Worm (Caenorhabditis elegans) whole organism, L1 larva: ENCODE results near the gene C26F1.3.

ENCODE experiments used
- C16A3.4 ChIP-seq: fragments of 150-350 bp; optimal IDR thresholded peaks from 2 replicates; lab custom pipeline; 2014; ENCODE audit warnings: missing biosample characterization, missing genetic modification characterization
- C34B4.2 ChIP-seq: sonication (generic microtip); optimal IDR thresholded peaks from 2 replicates; lab custom pipeline; 2017; ENCODE audit warnings: mild to moderate bottlenecking, missing genetic modification characterization, missing compliant biosample characterization
- F16B12.6 ChIP-seq: fragments of 150-350 bp; optimal IDR thresholded peaks from 2 replicates; lab custom pipeline; 2014; ENCODE audit warnings: missing biosample characterization, missing genetic modification characterization
- aha-1 ChIP-seq: fragments of 150-350 bp; optimal IDR thresholded peaks from 2 replicates; lab custom pipeline; 2014; ENCODE audit warnings: missing biosample characterization, missing genetic modification characterization
- alr-1 ChIP-seq: fragments of 200-800 bp; sonication (Bioruptor generic); optimal IDR thresholded peaks from 2 replicates; lab custom pipeline; 2018; ENCODE audit warnings: borderline replicate concordance, mild to moderate bottlenecking, missing genetic modification characterization, missing compliant biosample characterization
- aly-2 ChIP-seq: fragments of 150-350 bp; optimal IDR thresholded peaks from 2 replicates; lab custom pipeline; 2014; ENCODE audit warnings: missing biosample characterization, missing genetic modification characterization
- ama-1 ChIP-seq: fragments of 150-350 bp; optimal IDR thresholded peaks from 2 replicates; lab custom pipeline; 2014
- blmp-1 ChIP-seq: fragments of 150-350 bp; optimal IDR thresholded peaks from 2 replicates; lab custom pipeline; 2014; ENCODE audit warnings: missing biosample characterization, missing genetic modification characterization
- ceh-63 ChIP-seq: fragments of 200-800 bp; sonication (Bioruptor generic); optimal IDR thresholded peaks from 2 replicates; lab custom pipeline; 2018; ENCODE audit warnings: mild to moderate bottlenecking, missing genetic modification characterization, missing compliant biosample characterization
- ceh-88 ChIP-seq: fragments of 200-800 bp; sonication (Bioruptor generic); IDR thresholded peaks from 2 replicates; pipeline ENCODE4 v1.3.6; 2022; ENCODE audit warnings: missing genetic modification characterization, missing compliant biosample characterization
- dpl-1 ChIP-seq, 3 experiments: fragments of 150-350 bp in 2 of 3; sonication (generic microtip) in 1 of 3; optimal IDR thresholded peaks; 2 replicates each; lab custom pipeline; 2014 to 2017; ENCODE audit warnings: missing biosample characterization in 3 of 3, missing genetic modification characterization in 3 of 3, missing genetic modification reagents in 3 of 3
- dsc-1 ChIP-seq: sonication (generic microtip); optimal IDR thresholded peaks from 2 replicates; lab custom pipeline; 2016; ENCODE audit warnings: mild to moderate bottlenecking, missing genetic modification characterization, missing compliant biosample characterization
- efl-3 ChIP-seq: fragments of 200-800 bp; sonication (Bioruptor generic); optimal IDR thresholded peaks from 2 replicates; lab custom pipeline; 2018; ENCODE audit warnings: mild to moderate bottlenecking, missing genetic modification characterization, missing compliant biosample characterization
- egl-27 ChIP-seq, 2 experiments: fragments of 150-350 bp in 1 of 2; sonication (generic microtip); optimal IDR thresholded peaks; 3 replicates each; lab custom pipeline; 2017 to 2018; ENCODE audit warnings: missing biosample characterization in 2 of 2, missing genetic modification characterization in 2 of 2, missing genetic modification reagents in 2 of 2
- elt-2 ChIP-seq: sonication (generic microtip); optimal IDR thresholded peaks from 2 replicates; lab custom pipeline; 2016; ENCODE audit warnings: missing genetic modification characterization, mild to moderate bottlenecking, inconsistent platforms, missing compliant biosample characterization, missing genetic modification reagents
- ets-5 ChIP-seq: fragments of 200-800 bp; sonication (Bioruptor generic); IDR thresholded peaks from 2 replicates; pipeline ENCODE4 v1.3.6; 2022; ENCODE audit warnings: missing genetic modification characterization, missing compliant biosample characterization
- fkh-10 ChIP-seq: sonication (generic microtip); optimal IDR thresholded peaks from 2 replicates; lab custom pipeline; 2017; ENCODE audit warnings: missing biosample characterization, missing genetic modification reagents, missing genetic modification characterization
- fkh-8 ChIP-seq: sonication (generic microtip); optimal IDR thresholded peaks from 2 replicates; lab custom pipeline; 2016; ENCODE audit warnings: mild to moderate bottlenecking, missing genetic modification characterization, missing compliant biosample characterization
- fos-1 ChIP-seq: fragments of 150-350 bp; optimal IDR thresholded peaks from 2 replicates; lab custom pipeline; 2014; ENCODE audit warnings: missing biosample characterization, missing genetic modification characterization
- grh-1 ChIP-seq: fragments of 200-800 bp; sonication (Bioruptor generic); IDR thresholded peaks from 2 replicates; pipeline ENCODE4 v1.3.6; 2022; ENCODE audit warnings: missing genetic modification reagents, missing genetic modification characterization, missing compliant biosample characterization
- hlh-17 ChIP-seq: fragments of 200-800 bp; sonication (Bioruptor generic); optimal IDR thresholded peaks from 2 replicates; lab custom pipeline; 2018; ENCODE audit warnings: missing genetic modification characterization, mild to moderate bottlenecking, missing compliant biosample characterization, moderate library complexity, borderline replicate concordance
- isw-1 ChIP-seq: fragments of 200-800 bp; sonication (Bioruptor generic); IDR thresholded peaks from 2 replicates; pipeline ENCODE4 v1.3.6; 2022; ENCODE audit warnings: missing genetic modification characterization, missing compliant biosample characterization
- jun-1 ChIP-seq: fragments of 150-350 bp; optimal IDR thresholded peaks from 2 replicates; lab custom pipeline; 2014; ENCODE audit warnings: missing biosample characterization, missing genetic modification reagents, missing genetic modification characterization
- lin-13 ChIP-seq: fragments of 150-350 bp; optimal IDR thresholded peaks from 2 replicates; lab custom pipeline; 2014; ENCODE audit warnings: missing biosample characterization, missing genetic modification reagents, missing genetic modification characterization
- lin-14 ChIP-seq: fragments of 200-800 bp; sonication (Bioruptor generic); optimal IDR thresholded peaks from 2 replicates; lab custom pipeline; 2018; ENCODE audit warnings: mild to moderate bottlenecking, missing genetic modification characterization, moderate library complexity, missing compliant biosample characterization
- lin-35 ChIP-seq, 2 experiments: fragments of 150-350 bp; optimal IDR thresholded peaks; 2 replicates each; lab custom pipeline; 2014; ENCODE audit warnings: missing biosample characterization in 2 of 2, missing genetic modification characterization in 2 of 2, missing genetic modification reagents in 2 of 2
- lir-3 ChIP-seq: sonication (generic microtip); optimal IDR thresholded peaks from 2 replicates; lab custom pipeline; 2016; ENCODE audit warnings: mild to moderate bottlenecking, missing genetic modification characterization, moderate library complexity, missing compliant biosample characterization; ENCODE audit not compliant: poor library complexity
- mab-9 ChIP-seq: fragments of 200-800 bp; sonication (Bioruptor generic); IDR thresholded peaks from 2 replicates; pipeline ENCODE4 v1.3.6; 2022; ENCODE audit warnings: missing genetic modification reagents, missing genetic modification characterization, missing compliant biosample characterization
- mef-2 ChIP-seq: fragments of 150-350 bp; optimal IDR thresholded peaks from 2 replicates; lab custom pipeline; 2014; ENCODE audit warnings: missing biosample characterization, missing genetic modification characterization
- mep-1 ChIP-seq: fragments of 150-350 bp; optimal IDR thresholded peaks from 2 replicates; lab custom pipeline; 2014; ENCODE audit warnings: missing biosample characterization, missing genetic modification characterization
- nhr-20 ChIP-seq: sonication (generic microtip); optimal IDR thresholded peaks from 2 replicates; lab custom pipeline; 2016; ENCODE audit warnings: mild to moderate bottlenecking, missing genetic modification characterization, missing compliant biosample characterization
- nhr-237 ChIP-seq: fragments of 150-350 bp; optimal IDR thresholded peaks from 2 replicates; lab custom pipeline; 2014; ENCODE audit warnings: missing biosample characterization, missing genetic modification characterization
- nhr-84 ChIP-seq: sonication (generic microtip); optimal IDR thresholded peaks from 2 replicates; lab custom pipeline; 2017; ENCODE audit warnings: missing biosample characterization, missing genetic modification characterization
- nhr-90 ChIP-seq: sonication (generic microtip); optimal IDR thresholded peaks from 2 replicates; lab custom pipeline; 2016; ENCODE audit warnings: mild to moderate bottlenecking, missing genetic modification characterization, missing compliant biosample characterization; ENCODE audit not compliant: poor library complexity
- pag-3 ChIP-seq: sonication (generic microtip); optimal IDR thresholded peaks from 2 replicates; lab custom pipeline; 2017; ENCODE audit warnings: missing genetic modification characterization, mild to moderate bottlenecking, missing compliant biosample characterization, antibody characterized with exemption, borderline replicate concordance; ENCODE audit not compliant: insufficient read depth
- pax-3 ChIP-seq: fragments of 200-800 bp; sonication (Bioruptor generic); optimal IDR thresholded peaks from 2 replicates; lab custom pipeline; 2018; ENCODE audit warnings: mild to moderate bottlenecking, missing genetic modification characterization, moderate library complexity, missing compliant biosample characterization
- rnt-1 ChIP-seq: sonication (generic microtip); optimal IDR thresholded peaks from 2 replicates; lab custom pipeline; 2016; ENCODE audit warnings: mild to moderate bottlenecking, missing genetic modification characterization, moderate library complexity, missing compliant biosample characterization
- snpc-4 ChIP-seq: fragments of 150-350 bp; optimal IDR thresholded peaks from 2 replicates; lab custom pipeline; 2014; ENCODE audit warnings: missing biosample characterization, missing genetic modification characterization
- sox-4 ChIP-seq: sonication (generic microtip); optimal IDR thresholded peaks from 2 replicates; lab custom pipeline; 2016; ENCODE audit warnings: missing genetic modification characterization, missing compliant biosample characterization
- unc-30 ChIP-seq: sonication (generic microtip); optimal IDR thresholded peaks from 2 replicates; lab custom pipeline; 2017; ENCODE audit warnings: missing biosample characterization, missing genetic modification characterization
- unc-86 ChIP-seq: sonication (generic microtip); optimal IDR thresholded peaks from 2 replicates; lab custom pipeline; 2016; ENCODE audit warnings: missing genetic modification characterization, missing compliant biosample characterization
- zag-1 ChIP-seq: fragments of 150-350 bp; optimal IDR thresholded peaks from 2 replicates; lab custom pipeline; 2014; ENCODE audit warnings: missing biosample characterization, missing genetic modification characterization
- zip-4 ChIP-seq: fragments of 200-800 bp; sonication (Bioruptor generic); optimal IDR thresholded peaks from 2 replicates; lab custom pipeline; 2018; ENCODE audit warnings: mild to moderate bottlenecking, missing genetic modification characterization, moderate library complexity, missing compliant biosample characterization
- ztf-11 ChIP-seq, 2 experiments: sonication (generic microtip); optimal IDR thresholded peaks; 2 replicates each; lab custom pipeline; 2016 to 2017; ENCODE audit warnings: missing genetic modification characterization in 2 of 2, missing biosample characterization in 1 of 2, missing compliant biosample characterization in 1 of 2

Gene C26F1.3

ce11 chrV:7793067-7793466 lies 16.0 kb downstream of the C26F1.3 start, which contains the start of gene flp-21:
Gene flp-21, plus strand, starts transcription at chrV:7793367.
- no peak for TF ChIP-seq unc-30 (tag; lab: Kevin White, UChicago)
- TF ChIP-seq ets-5 (GFP tag; lab: Robert Waterston, UW) = no peak
- TF ChIP-seq ztf-11 (tag; optimal IDR thresholded peaks at IDR 0.05; lab: Kevin White, UChicago) = no peak
- TF ChIP-seq ama-1 (lab: Kevin White, UChicago) = no peak
- no peak for TF ChIP-seq efl-3 (GFP tag; lab: Kevin White, UChicago)
- no peak for TF ChIP-seq lin-13 (GFP tag; lab: Kevin White, UChicago)
- TF ChIP-seq snpc-4 (tag; lab: Kevin White, UChicago) = no peak
- no peak for TF ChIP-seq lir-3 (tag; lab: Kevin White, UChicago)
- no peak for TF ChIP-seq nhr-90 (tag; lab: Kevin White, UChicago)
- TF ChIP-seq elt-2 (tag; lab: Kevin White, UChicago) = no peak
- no peak for TF ChIP-seq lin-35 (GFP tag; optimal IDR thresholded peaks at IDR 0.05; lab: Kevin White, UChicago)
- TF ChIP-seq blmp-1 (tag; lab: Kevin White, UChicago) = no peak
- TF ChIP-seq zag-1 = no peak
- TF ChIP-seq mef-2 (tag; lab: Kevin White, UChicago) = no peak
- TF ChIP-seq hlh-17 (GFP tag; lab: Kevin White, UChicago) = no peak
- TF ChIP-seq aha-1 (tag; lab: Kevin White, UChicago) = no peak
- no peak for TF ChIP-seq fos-1 (tag; lab: Kevin White, UChicago)
- TF ChIP-seq pag-3 (tag; lab: Kevin White, UChicago) = no peak
- TF ChIP-seq jun-1 = no peak
- TF ChIP-seq nhr-20 (tag; lab: Kevin White, UChicago) = no peak

ce11 chrV:7798079-7798478 lies 21.0 kb downstream of the C26F1.3 start, which contains the start of gene ZK742.7:
Gene ZK742.7, plus strand, starts transcription at chrV:7798379.
- TF ChIP-seq dpl-1 (GFP tag; optimal IDR thresholded peaks at IDR 0.05; lab: Kevin White, UChicago) (no peak), C16A3.4 (no peak), dsc-1 (tag; lab: Kevin White, UChicago) (no peak), zag-1 (no peak), mep-1 (tag; lab: Kevin White, UChicago) (no peak)

- no peak for TF ChIP-seq ceh-63 (GFP tag; lab: Kevin White, UChicago)
- no peak for TF ChIP-seq egl-27 (tag; optimal IDR thresholded peaks at IDR 0.05; lab: Kevin White, UChicago)
- TF ChIP-seq F16B12.6 (tag; lab: Kevin White, UChicago) = no peak
- no peak for TF ChIP-seq zip-4
- no peak for TF ChIP-seq rnt-1 (tag; lab: Kevin White, UChicago)
- TF ChIP-seq C34B4.2 (tag; lab: Kevin White, UChicago) = no peak
- no peak for TF ChIP-seq fkh-8 (tag; lab: Kevin White, UChicago)
- TF ChIP-seq isw-1 (GFP tag; lab: Robert Waterston, UW) = no peak
- no peak for TF ChIP-seq nhr-84 (tag; lab: Kevin White, UChicago)
Observed at ce11 chrV:7803563-7803962, 26.5 kb downstream of the C26F1.3 start.

- TF ChIP-seq mab-9 (GFP tag; lab: Robert Waterston, UW) = 0 out of 2 replicates have a peak, but pooled peaks have one; percentile 18
- no peak for TF ChIP-seq sox-4
- peak; percentile 33 for TF ChIP-seq snpc-4 (tag; lab: Kevin White, UChicago)
- no peak for TF ChIP-seq isw-1 (GFP tag; lab: Robert Waterston, UW)
- TF ChIP-seq grh-1 (GFP tag; lab: Robert Waterston, UW) = no peak
- TF ChIP-seq lin-13 (GFP tag; lab: Kevin White, UChicago) = peak; percentile 26
- TF ChIP-seq alr-1 = no peak
- TF ChIP-seq mef-2 (tag; lab: Kevin White, UChicago) = no peak
- peak; percentile 38 for TF ChIP-seq elt-2 (tag; lab: Kevin White, UChicago)
- TF ChIP-seq fkh-10 (GFP tag; lab: Kevin White, UChicago) = peak; percentile 17
- peak; percentile 28 for TF ChIP-seq F16B12.6 (tag; lab: Kevin White, UChicago)
- TF ChIP-seq aha-1 (tag; lab: Kevin White, UChicago) = no peak
- peak; percentile 78 for TF ChIP-seq lin-14 (GFP tag; lab: Kevin White, UChicago)
- no peak for TF ChIP-seq hlh-17 (GFP tag; lab: Kevin White, UChicago)
- TF ChIP-seq pax-3 (tag; lab: Kevin White, UChicago) = no peak
- TF ChIP-seq aly-2 (tag; lab: Kevin White, UChicago) = no peak
- no peak for TF ChIP-seq ztf-11 (tag; optimal IDR thresholded peaks at IDR 0.05; lab: Kevin White, UChicago)
- no peak for TF ChIP-seq nhr-237 (tag; lab: Kevin White, UChicago)
- peak; percentile 8 for TF ChIP-seq unc-86 (tag; lab: Kevin White, UChicago)
- TF ChIP-seq ceh-88 = no peak
- TF ChIP-seq nhr-20 (tag; lab: Kevin White, UChicago) = peak; percentile 65
Observed at ce11 chrV:7804064-7804800, 27.1 kb downstream of the C26F1.3 start, which contains the start of gene uvs-1. Gene uvs-1, minus strand, starts transcription at chrV:7804208.
